Fruit fly (Drosophila melanogaster) whole organism, embryonic: ENCODE measurements around the gene CG1910.

Experiments used
- BEAF-32 ChIP-seq: fragments of 200-800 bp; sonication (Bioruptor generic); optimal IDR thresholded peaks from 3 replicates; lab custom pipeline; 2017; ENCODE audit warnings: missing biosample characterization, missing genetic modification characterization, mild to moderate bottlenecking, moderate library complexity, missing genetic modification reagents
- CG11695 ChIP-seq: fragments of 200-800 bp; sonication (Bioruptor generic); IDR thresholded peaks from 3 replicates; pipeline ENCODE4 v1.3.6; 2022; ENCODE audit warnings: missing biosample characterization, missing genetic modification characterization
- CG12219 ChIP-seq: fragments of 200-800 bp; sonication (Bioruptor generic); optimal IDR thresholded peaks from 3 replicates; lab custom pipeline; 2018; ENCODE audit warnings: missing biosample characterization, mild to moderate bottlenecking, missing genetic modification characterization
- CG1233 ChIP-seq: fragments of 200-800 bp; sonication (Bioruptor generic); optimal IDR thresholded peaks from 4 replicates; lab custom pipeline; 2018; ENCODE audit warnings: missing biosample characterization, mild to moderate bottlenecking, missing genetic modification characterization
- CG13624 ChIP-seq: fragments of 200-800 bp; sonication (Bioruptor generic); optimal IDR thresholded peaks from 2 replicates; lab custom pipeline; 2016; ENCODE audit warnings: missing biosample characterization, missing genetic modification characterization
- CG15514 ChIP-seq: fragments of 200-800 bp; sonication (Bioruptor generic); optimal IDR thresholded peaks from 3 replicates; lab custom pipeline; 2017; ENCODE audit warnings: missing biosample characterization, missing genetic modification characterization, mild to moderate bottlenecking, moderate library complexity, missing genetic modification reagents
- CG1603 ChIP-seq: fragments of 200-800 bp; sonication (Bioruptor generic); optimal IDR thresholded peaks from 2 replicates; lab custom pipeline; 2019; ENCODE audit warnings: missing biosample characterization, mild to moderate bottlenecking, missing genetic modification characterization, moderate library complexity
- CG2116 ChIP-seq: fragments of 200-800 bp; sonication (Bioruptor generic); optimal IDR thresholded peaks from 3 replicates; lab custom pipeline; 2018; ENCODE audit warnings: missing biosample characterization, mild to moderate bottlenecking, missing genetic modification characterization
- CG30020 ChIP-seq: fragments of 200-800 bp; optimal IDR thresholded peaks from 2 replicates; lab custom pipeline; 2019; ENCODE audit warnings: missing biosample characterization, mild to moderate bottlenecking, missing genetic modification characterization, moderate library complexity
- CG32767 ChIP-seq: fragments of 200-800 bp; sonication (Bioruptor generic); IDR thresholded peaks from 2 replicates; pipeline ENCODE4 v1.3.6; 2022; ENCODE audit warnings: missing biosample characterization, missing genetic modification characterization
- CG34376 ChIP-seq: fragments of 200-800 bp; sonication (Bioruptor generic); optimal IDR thresholded peaks from 2 replicates; lab custom pipeline; 2018; ENCODE audit warnings: missing biosample characterization, mild to moderate bottlenecking, missing genetic modification characterization
- CG3995 ChIP-seq: fragments of 200-800 bp; sonication (Bioruptor generic); optimal IDR thresholded peaks from 3 replicates; lab custom pipeline; 2016; ENCODE audit warnings: missing biosample characterization, missing genetic modification characterization
- CG42726 ChIP-seq: fragments of 200-800 bp; sonication (Bioruptor generic); IDR thresholded peaks from 2 replicates; pipeline ENCODE4 v1.3.6; 2022; ENCODE audit warnings: missing biosample characterization, missing genetic modification characterization; ENCODE audit not compliant: partially characterized antibody
- CG43689 ChIP-seq: fragments of 200-800 bp; sonication (Bioruptor generic); IDR thresholded peaks from 2 replicates; pipeline ENCODE4 v1.3.6; 2022; ENCODE audit warnings: missing biosample characterization, missing genetic modification characterization
- CG4617 ChIP-seq: fragments of 200-800 bp; sonication (Bioruptor generic); optimal IDR thresholded peaks from 3 replicates; lab custom pipeline; 2016; ENCODE audit warnings: missing biosample characterization, missing genetic modification characterization, borderline replicate concordance
- CG5245 ChIP-seq: fragments of 200-800 bp; sonication (Bioruptor generic); optimal IDR thresholded peaks from 3 replicates; lab custom pipeline; 2016; ENCODE audit warnings: missing biosample characterization, missing genetic modification characterization
- CG7372 ChIP-seq: fragments of 200-800 bp; sonication (Bioruptor generic); IDR thresholded peaks from 2 replicates; pipeline ENCODE4 v1.3.6; 2022; ENCODE audit warnings: missing biosample characterization, missing genetic modification characterization
- CG8944 ChIP-seq: fragments of 200-800 bp; sonication (Bioruptor generic); optimal IDR thresholded peaks from 3 replicates; lab custom pipeline; 2016; ENCODE audit warnings: missing biosample characterization, missing genetic modification characterization
- CG9797 ChIP-seq: fragments of 200-800 bp; sonication (Bioruptor generic); optimal IDR thresholded peaks from 3 replicates; lab custom pipeline; 2018; ENCODE audit warnings: missing biosample characterization, mild to moderate bottlenecking, missing genetic modification characterization
- Drgx ChIP-seq: fragments of 200-800 bp; sonication (Bioruptor generic); IDR thresholded peaks from 2 replicates; pipeline ENCODE4 v1.3.6; 2022; ENCODE audit warnings: missing biosample characterization, missing genetic modification characterization
- Jarid2 ChIP-seq: fragments of 200-800 bp; sonication (Bioruptor generic); optimal IDR thresholded peaks from 3 replicates; lab custom pipeline; 2017; ENCODE audit warnings: mild to moderate bottlenecking, missing biosample characterization, missing genetic modification reagents, missing genetic modification characterization
- Mad ChIP-seq: fragments of 200-800 bp; sonication (Bioruptor generic); optimal IDR thresholded peaks from 2 replicates; lab custom pipeline; 2016; ENCODE audit warnings: missing biosample characterization, missing genetic modification characterization
- Myb ChIP-seq: fragments of 200-800 bp; sonication (Bioruptor generic); optimal IDR thresholded peaks from 2 replicates; lab custom pipeline; 2016; ENCODE audit warnings: missing biosample characterization, missing genetic modification characterization
- Nf-YC ChIP-seq: fragments of 200-800 bp; optimal IDR thresholded peaks from 3 replicates; lab custom pipeline; 2019; ENCODE audit warnings: missing biosample characterization, mild to moderate bottlenecking, missing genetic modification characterization, moderate library complexity
- Optix ChIP-seq: fragments of 200-800 bp; sonication (Bioruptor generic); IDR thresholded peaks from 3 replicates; pipeline ENCODE4 v1.3.6; 2022; ENCODE audit warnings: missing biosample characterization, missing genetic modification characterization
- Pdp1 ChIP-seq, 2 experiments: fragments of 200-800 bp; sonication (Bioruptor generic); optimal IDR thresholded peaks; 3 replicates each; lab custom pipeline; 2016; ENCODE audit warnings: missing biosample characterization in 2 of 2, missing genetic modification characterization in 2 of 2, mild to moderate bottlenecking in 1 of 2, moderate library complexity in 1 of 2
- Side ChIP-seq: fragments of 200-800 bp; sonication (Bioruptor generic); optimal IDR thresholded peaks from 2 replicates; lab custom pipeline; 2016; ENCODE audit warnings: missing biosample characterization, missing genetic modification characterization
- ato ChIP-seq: fragments of 200-800 bp; sonication (Bioruptor generic); IDR thresholded peaks from 2 replicates; pipeline ENCODE4 v1.3.6; 2022; ENCODE audit warnings: missing biosample characterization, missing genetic modification characterization; ENCODE audit not compliant: partially characterized antibody
- cato ChIP-seq: fragments of 200-800 bp; sonication (Bioruptor generic); optimal IDR thresholded peaks from 2 replicates; lab custom pipeline; 2016; ENCODE audit warnings: missing biosample characterization, missing genetic modification characterization, borderline replicate concordance
- caup ChIP-seq: fragments of 200-800 bp; sonication (Bioruptor generic); optimal IDR thresholded peaks from 3 replicates; lab custom pipeline; 2017; ENCODE audit warnings: missing biosample characterization, mild to moderate bottlenecking, missing genetic modification characterization, moderate library complexity; ENCODE audit not compliant: severe bottlenecking
- chif ChIP-seq, 2 experiments: fragments of 200-800 bp; sonication (Bioruptor generic); optimal IDR thresholded peaks; 3 replicates each; lab custom pipeline; 2016; ENCODE audit warnings: missing biosample characterization in 2 of 2, missing genetic modification characterization in 2 of 2
- chinmo ChIP-seq: fragments of 200-800 bp; sonication (Bioruptor generic); IDR thresholded peaks from 4 replicates; pipeline ENCODE4 v1.3.6; 2022; ENCODE audit warnings: missing biosample characterization, missing genetic modification characterization; ENCODE audit not compliant: partially characterized antibody
- da ChIP-seq: fragments of 200-800 bp; sonication (Bioruptor generic); optimal IDR thresholded peaks from 2 replicates; lab custom pipeline; 2016; ENCODE audit warnings: missing biosample characterization, missing genetic modification characterization
- danr ChIP-seq: fragments of 200-800 bp; sonication (Bioruptor generic); IDR thresholded peaks from 2 replicates; pipeline ENCODE4 v1.3.6; 2022; ENCODE audit warnings: missing biosample characterization, missing genetic modification characterization
- dmrt11E ChIP-seq: fragments of 200-800 bp; sonication (Bioruptor generic); optimal IDR thresholded peaks from 3 replicates; lab custom pipeline; 2018; ENCODE audit warnings: missing biosample characterization, mild to moderate bottlenecking, missing genetic modification characterization, moderate library complexity
- dpn ChIP-seq, 2 experiments: fragments of 200-800 bp; sonication (Bioruptor generic); optimal IDR thresholded peaks; 3 replicates each; lab custom pipeline; 2016; ENCODE audit warnings: missing biosample characterization in 2 of 2, missing genetic modification characterization in 2 of 2
- eve ChIP-seq, 2 experiments: fragments of >200 bp; optimal IDR thresholded peaks; 2 replicates each; lab custom pipeline; 2017; ENCODE audit warnings: missing biosample characterization in 2 of 2, missing genetic modification characterization in 2 of 2
- gcm ChIP-seq: fragments of 200-800 bp; sonication (Bioruptor generic); optimal IDR thresholded peaks from 2 replicates; lab custom pipeline; 2019; ENCODE audit warnings: missing biosample characterization, mild to moderate bottlenecking, missing genetic modification characterization, moderate library complexity
- hb ChIP-seq: fragments of 200-800 bp; sonication (Bioruptor generic); IDR thresholded peaks from 3 replicates; pipeline ENCODE4 v1.3.6; 2022; ENCODE audit warnings: missing biosample characterization, missing genetic modification characterization; ENCODE audit not compliant: partially characterized antibody
- hbn ChIP-seq: fragments of 200-800 bp; sonication (Bioruptor generic); IDR thresholded peaks from 2 replicates; pipeline ENCODE4 v1.3.6; 2022; ENCODE audit warnings: missing biosample characterization, missing genetic modification characterization; ENCODE audit not compliant: partially characterized antibody
- kay ChIP-seq: fragments of 200-800 bp; sonication (Bioruptor generic); optimal IDR thresholded peaks from 2 replicates; lab custom pipeline; 2016; ENCODE audit warnings: missing biosample characterization, missing genetic modification characterization
- kni ChIP-seq: fragments of 200-800 bp; sonication (Bioruptor generic); optimal IDR thresholded peaks from 3 replicates; lab custom pipeline; 2017; ENCODE audit warnings: mild to moderate bottlenecking, missing biosample characterization, missing genetic modification reagents, missing genetic modification characterization
- knrl ChIP-seq: fragments of 200-800 bp; sonication (Bioruptor generic); IDR thresholded peaks from 3 replicates; pipeline ENCODE4 v1.3.6; 2022; ENCODE audit warnings: missing biosample characterization, missing genetic modification characterization; ENCODE audit not compliant: partially characterized antibody
- mld ChIP-seq: fragments of 200-800 bp; sonication (Bioruptor generic); IDR thresholded peaks from 3 replicates; pipeline ENCODE4 v1.3.6; 2022; ENCODE audit warnings: missing biosample characterization, missing genetic modification characterization; ENCODE audit not compliant: partially characterized antibody
- nau ChIP-seq: fragments of 200-800 bp; sonication (Bioruptor generic); optimal IDR thresholded peaks from 3 replicates; lab custom pipeline; 2017; ENCODE audit warnings: missing biosample characterization, mild to moderate bottlenecking, missing genetic modification characterization, missing genetic modification reagents
- salm ChIP-seq: fragments of 200-800 bp; sonication (Bioruptor generic); optimal IDR thresholded peaks from 2 replicates; lab custom pipeline; 2018; ENCODE audit warnings: missing biosample characterization, mild to moderate bottlenecking, missing genetic modification characterization
- sens ChIP-seq: fragments of 200-800 bp; sonication (Bioruptor generic); peaks from one replicate; lab custom pipeline; 2016; ENCODE audit warnings: missing biosample characterization, missing genetic modification characterization
- sens-2 ChIP-seq: fragments of 200-800 bp; sonication (Bioruptor generic); IDR thresholded peaks from 2 replicates; pipeline ENCODE4 v1.3.6; 2022; ENCODE audit warnings: missing biosample characterization, missing genetic modification characterization
- toy ChIP-seq: fragments of 200-800 bp; sonication (Bioruptor generic); IDR thresholded peaks from 2 replicates; pipeline ENCODE4 v1.3.6; 2022; ENCODE audit warnings: missing biosample characterization, missing genetic modification characterization
- usp ChIP-seq: fragments of >200 bp; optimal IDR thresholded peaks from 2 replicates; lab custom pipeline; 2017; ENCODE audit warnings: missing biosample characterization, missing genetic modification characterization

The CG1910 gene

dm6 chr3R:31745629-31746081 is 1.8 kb upstream of the CG1910 start, which contains the start of gene awd (continued):
- TF ChIP-seq CG1603 (tag; lab: Kevin White, UChicago): peak; percentile 60
- peak; percentile 51; the same call in 1 of the 2 replicates for TF ChIP-seq CG42726 (GFP tag; lab: Robert Waterston, UW)
- no peak for TF ChIP-seq CG32767 (GFP tag; lab: Robert Waterston, UW)
- TF ChIP-seq CG11695 (GFP tag; lab: Robert Waterston, UW): no peak
- TF ChIP-seq CG43689 (GFP tag; lab: Robert Waterston, UW): no peak
- no peak for TF ChIP-seq salm (tag; lab: Kevin White, UChicago)
- no peak for TF ChIP-seq ato (GFP tag; lab: Robert Waterston, UW)
- no peak for TF ChIP-seq hb (GFP tag; lab: Robert Waterston, UW)
- peak in 1 of 2 experiments; percentile 4 for TF ChIP-seq Pdp1 (GFP tag; optimal IDR thresholded peaks at IDR 0.05; lab: Kevin White, UChicago)
- TF ChIP-seq knrl (GFP tag; lab: Robert Waterston, UW): 0 out of 3 replicates have a peak, but pooled peaks have one; percentile 18
- TF ChIP-seq caup (GFP tag; lab: Kevin White, UChicago): no peak
- TF ChIP-seq Jarid2 (GFP tag; lab: Kevin White, UChicago): no peak
- TF ChIP-seq toy (GFP tag; lab: Robert Waterston, UW): no peak
- TF ChIP-seq dpn (GFP tag; optimal IDR thresholded peaks at IDR 0.05; lab: Kevin White, UChicago): peak in 1 of 2 experiments; percentile 1
- no peak for TF ChIP-seq CG30020 (tag; lab: Kevin White, UChicago)
- TF ChIP-seq eve (GFP tag; optimal IDR thresholded peaks at IDR 0.05; lab: Kevin White, UChicago): no peak
- TF ChIP-seq CG4617 (GFP tag; lab: Kevin White, UChicago): peak; percentile 48
- peak; percentile 27 for TF ChIP-seq CG3995
- TF ChIP-seq BEAF-32 (GFP tag; lab: Kevin White, UChicago): peak; percentile 43
- TF ChIP-seq da (GFP tag; lab: Kevin White, UChicago): no peak
- peak; percentile 88 for TF ChIP-seq CG9797 (GFP tag; lab: Kevin White, UChicago)
- no peak for TF ChIP-seq nau
- TF ChIP-seq CG12219 (GFP tag; lab: Kevin White, UChicago): no peak
- TF ChIP-seq Optix (GFP tag; lab: Robert Waterston, UW): no peak
- no peak for TF ChIP-seq CG8944
- TF ChIP-seq CG15514 (GFP tag; lab: Kevin White, UChicago): peak; percentile 85
- TF ChIP-seq dmrt11E: no peak
- TF ChIP-seq danr: no peak
- no peak for TF ChIP-seq kay (GFP tag; lab: Kevin White, UChicago)
- TF ChIP-seq gcm: no peak
- no peak for TF ChIP-seq sens-2 (GFP tag; lab: Robert Waterston, UW)
- TF ChIP-seq chif (GFP tag; optimal IDR thresholded peaks at IDR 0.05; lab: Kevin White, UChicago): no peak
- no peak for TF ChIP-seq CG1233
- no peak for TF ChIP-seq Drgx (GFP tag; lab: Robert Waterston, UW)
- no peak for TF ChIP-seq usp (GFP tag; lab: Kevin White, UChicago)
- no peak for TF ChIP-seq CG7372
- TF ChIP-seq Myb: peak; percentile 48
- no peak for TF ChIP-seq mld (GFP tag; lab: Robert Waterston, UW)
- no peak for TF ChIP-seq Side (GFP tag; lab: Kevin White, UChicago)
- TF ChIP-seq CG34376 (GFP tag; lab: Kevin White, UChicago): no peak
- no peak for TF ChIP-seq Mad (GFP tag; lab: Kevin White, UChicago)
- TF ChIP-seq cato (GFP tag; lab: Kevin White, UChicago): no peak
- no peak for TF ChIP-seq CG5245
- peak; percentile 37 for TF ChIP-seq CG2116
- no peak for TF ChIP-seq CG13624 (GFP tag; lab: Kevin White, UChicago)
- TF ChIP-seq kni (GFP tag; lab: Kevin White, UChicago): no peak
- no peak for TF ChIP-seq Nf-YC (tag; lab: Kevin White, UChicago)
- TF ChIP-seq hbn (GFP tag; lab: Robert Waterston, UW): 0 out of 2 replicates have a peak, but pooled peaks have one; percentile 18
- TF ChIP-seq chinmo (GFP tag; lab: Robert Waterston, UW): 0 out of 4 replicates have a peak, but pooled peaks have one; percentile 44
- peak; percentile 33 for TF ChIP-seq sens (GFP tag; lab: Kevin White, UChicago)
